Worm (Caenorhabditis elegans): ENCODE results near the gene ruvb-1.
A peak's percentile ranks its signal among the peaks of the same experiment; 100 is the strongest.
"Not testable (repeated sequence)": the region's sequence is repeated elsewhere in the genome, so short reads cannot be mapped to it uniquely, and the experiment has no call there.

Gene ruvb-1

DNA sequence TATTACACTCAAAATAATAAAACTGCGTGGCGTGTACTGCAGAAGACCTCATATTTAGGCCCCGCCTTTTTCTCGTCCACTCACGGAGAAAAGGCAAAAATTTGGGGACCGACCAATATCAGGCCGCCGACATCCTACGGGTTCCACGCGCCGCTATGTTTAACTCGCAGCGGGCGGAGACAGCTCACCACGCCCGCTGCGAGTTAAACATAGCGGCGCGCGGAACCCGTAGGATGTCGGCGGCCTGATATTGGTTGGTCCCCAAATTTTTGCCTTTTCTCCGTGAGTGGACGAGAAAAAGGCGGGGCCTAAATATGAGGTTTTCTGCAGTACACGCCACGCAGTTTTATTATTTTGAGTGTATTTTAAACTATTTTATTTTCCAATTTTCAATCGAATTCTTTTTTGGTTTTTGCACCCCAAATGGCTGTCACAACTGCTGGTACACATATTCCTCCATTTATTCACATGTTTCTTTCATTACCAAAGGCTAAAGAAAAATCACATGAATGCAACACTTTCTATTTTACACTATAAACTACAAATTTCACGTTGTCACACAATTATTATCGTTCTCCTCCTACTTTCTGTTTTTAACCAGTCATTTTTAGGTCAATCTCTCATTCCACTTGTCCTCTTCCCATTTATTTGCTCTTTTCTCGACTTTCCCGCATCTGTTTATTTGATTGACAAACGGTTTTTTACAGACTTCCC lies 23.6 kb upstream of the ruvb-1 start, which contains the start of gene uda-1:
TSS of gene uda-1 (plus strand) at position 708 of the 714 bp plus-strand sequence.
- not testable (repeated sequence) for TF ChIP-seq ref-1 (GFP tag; conservative IDR thresholded peaks at IDR 0.05); ztf-23 (GFP tag; IDR thresholded peaks at IDR 0.05); tab-1 (GFP tag; IDR thresholded peaks at IDR 0.05)

DNA sequence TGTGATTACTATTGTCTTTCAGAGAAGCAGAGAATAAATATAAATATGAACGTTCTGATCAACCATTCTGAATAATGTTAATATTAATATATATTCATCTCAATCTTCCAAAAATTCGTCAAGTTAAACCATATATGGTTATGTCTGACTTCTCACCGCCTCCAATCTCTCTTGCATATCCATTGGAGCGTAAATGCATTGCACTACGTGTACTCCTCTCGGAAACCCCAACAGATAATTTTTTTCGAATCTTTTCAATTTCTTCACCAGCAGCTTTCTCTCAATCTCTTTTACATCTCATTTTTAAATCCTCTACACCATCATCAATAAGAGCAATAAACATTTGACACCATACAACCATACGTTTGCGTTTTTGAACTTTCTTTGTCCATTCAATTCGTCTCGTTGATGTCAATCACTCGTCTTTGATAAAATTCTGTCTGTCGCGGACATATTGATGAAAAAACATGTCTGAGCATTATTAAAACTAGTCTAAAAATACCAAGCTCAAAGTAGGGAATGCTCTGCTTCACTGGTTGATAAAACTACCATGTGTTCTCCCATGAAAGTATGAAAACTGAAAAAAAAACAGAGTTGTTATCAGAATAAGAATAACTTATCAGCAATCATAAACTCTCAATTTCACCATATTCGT lies 22.8 kb upstream of the ruvb-1 start:
- TF ChIP-seq tab-1 (GFP tag; IDR thresholded peaks at IDR 0.05) (no peak), T22C8.4 (GFP tag; IDR thresholded peaks at IDR 0.05) (no peak), cog-1 (tag; optimal IDR thresholded peaks at IDR 0.05) (no peak), flt-1 (GFP tag; IDR thresholded peaks at IDR 0.05) (no peak), med-1 (GFP tag; optimal IDR thresholded peaks at IDR 0.05; ENCODE audit: insufficient read depth) (no peak), ztf-23 (GFP tag; IDR thresholded peaks at IDR 0.05) (0 out of 2 replicates have a peak, but pooled peaks have one; percentile 21), klf-2 (GFP tag; conservative IDR thresholded peaks at IDR 0.05) (no peak)

DNA sequence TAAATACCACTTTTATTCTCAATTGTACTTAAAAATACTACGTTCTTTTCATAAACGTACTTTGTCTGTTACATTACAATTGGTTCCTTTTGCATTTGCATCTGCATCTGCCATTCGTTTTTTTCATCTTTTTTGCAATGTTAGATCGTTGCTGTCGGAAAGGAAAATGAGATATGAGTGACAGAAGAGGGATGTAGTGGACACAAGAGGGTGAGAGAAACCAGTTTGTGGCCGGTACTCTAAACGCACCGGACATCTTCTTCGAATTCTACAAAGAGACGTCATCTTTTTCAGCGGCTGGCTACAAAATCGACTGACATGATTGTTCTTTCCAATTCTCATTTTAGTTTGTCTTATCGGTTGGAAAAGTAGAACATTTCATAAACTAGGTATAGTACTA lies 22.1 kb upstream of the ruvb-1 start:
- TF ChIP-seq tab-1 (GFP tag; IDR thresholded peaks at IDR 0.05): no peak
- no peak for TF ChIP-seq ztf-23 (GFP tag; IDR thresholded peaks at IDR 0.05)
- TF ChIP-seq flt-1 (GFP tag; IDR thresholded peaks at IDR 0.05): no peak
- no peak for TF ChIP-seq ztf-29 (GFP tag; IDR thresholded peaks at IDR 0.05)
- TF ChIP-seq med-1 (GFP tag; optimal IDR thresholded peaks at IDR 0.05; ENCODE audit: insufficient read depth): no peak
- no peak for TF ChIP-seq klf-2 (GFP tag; conservative IDR thresholded peaks at IDR 0.05)
- no peak for TF ChIP-seq cog-1 (tag; optimal IDR thresholded peaks at IDR 0.05)
- TF ChIP-seq ref-1 (GFP tag; conservative IDR thresholded peaks at IDR 0.05): no peak
- no peak for TF ChIP-seq T22C8.4 (GFP tag; IDR thresholded peaks at IDR 0.05)

DNA sequence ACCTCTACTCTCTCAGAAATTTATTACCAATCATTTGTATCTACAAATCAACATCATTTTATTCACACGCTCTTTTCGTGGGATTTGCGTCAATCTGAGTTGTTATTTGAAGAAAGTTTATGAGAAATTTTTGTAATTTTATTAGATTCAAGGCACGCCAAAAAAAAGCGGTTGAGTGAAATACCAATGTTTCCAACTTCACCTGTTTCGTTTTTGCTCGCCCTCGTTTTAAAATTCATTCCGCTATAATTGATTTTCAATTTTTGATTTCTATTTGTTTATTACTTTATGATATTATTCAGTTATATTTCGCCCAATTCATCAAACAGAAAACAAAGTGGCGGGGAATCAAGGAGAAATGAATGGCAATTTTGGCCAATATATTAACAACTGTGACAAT lies 20.2 kb upstream of the ruvb-1 start, which contains the start of gene K08H10.10:
TSS of gene K08H10.10 (plus strand) at position 301 of the 400 bp plus-strand sequence.
- no peak for TF ChIP-seq tab-1 (GFP tag; IDR thresholded peaks at IDR 0.05)
- TF ChIP-seq med-1 (GFP tag; optimal IDR thresholded peaks at IDR 0.05; ENCODE audit: insufficient read depth): no peak
- TF ChIP-seq ztf-29 (GFP tag; IDR thresholded peaks at IDR 0.05): no peak
- no peak for TF ChIP-seq flt-1 (GFP tag; IDR thresholded peaks at IDR 0.05)
- TF ChIP-seq ztf-23 (GFP tag; IDR thresholded peaks at IDR 0.05): no peak
- no peak for TF ChIP-seq klf-2 (GFP tag; conservative IDR thresholded peaks at IDR 0.05)
- no peak for TF ChIP-seq cog-1 (tag; optimal IDR thresholded peaks at IDR 0.05)
- TF ChIP-seq ref-1 (GFP tag; conservative IDR thresholded peaks at IDR 0.05): no peak

DNA sequence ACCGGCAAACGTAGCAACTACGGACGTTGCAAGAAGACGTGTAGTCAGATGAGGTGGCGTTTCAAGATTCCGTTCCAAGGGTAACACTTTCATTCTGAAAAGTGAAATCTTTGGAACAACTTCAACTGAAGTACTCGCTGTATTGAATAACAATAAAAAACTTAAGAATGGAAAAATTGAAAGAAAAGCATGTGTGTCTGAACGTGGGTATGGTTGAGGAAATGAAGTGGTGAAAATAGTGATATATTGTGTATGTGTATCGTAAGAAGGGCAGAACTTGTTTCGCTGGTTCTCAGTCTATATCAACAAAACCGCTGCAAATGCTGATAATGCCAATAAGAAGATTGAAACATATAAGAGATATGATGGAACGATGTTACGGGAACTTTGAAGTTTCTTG lies 15.2 kb upstream of the ruvb-1 start, which contains the start of gene K08H10.6:
TSS of gene K08H10.6 (minus strand) at position 101 of the 400 bp plus-strand sequence.
- TF ChIP-seq ref-1 (GFP tag; conservative IDR thresholded peaks at IDR 0.05) (no peak), klf-2 (GFP tag; conservative IDR thresholded peaks at IDR 0.05) (no peak), ztf-29 (GFP tag; IDR thresholded peaks at IDR 0.05) (no peak), T22C8.4 (GFP tag; IDR thresholded peaks at IDR 0.05) (no peak), med-1 (GFP tag; optimal IDR thresholded peaks at IDR 0.05; ENCODE audit: insufficient read depth) (no peak), ztf-23 (GFP tag; IDR thresholded peaks at IDR 0.05) (no peak), cog-1 (tag; optimal IDR thresholded peaks at IDR 0.05) (no peak)

DNA sequence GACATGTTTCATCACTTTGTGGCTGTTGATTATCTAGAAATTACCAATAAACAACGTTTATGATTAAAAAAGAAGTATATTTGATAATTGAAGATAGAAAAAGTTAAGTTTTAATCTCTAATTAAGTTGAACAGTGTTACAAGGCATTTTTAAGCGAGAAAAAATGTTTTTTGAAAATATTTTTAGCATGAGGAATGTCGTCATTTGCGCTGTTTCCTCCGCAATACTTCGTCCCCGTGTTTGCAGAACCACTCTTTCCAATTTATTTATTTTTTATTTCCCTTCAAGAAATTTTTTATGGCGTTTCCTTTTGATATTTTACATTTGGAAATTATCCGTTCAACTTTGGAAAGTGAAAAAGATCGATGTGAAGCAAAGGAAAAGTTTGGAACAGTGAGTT lies 11.0 kb upstream of the ruvb-1 start, which contains the start of the genes rde-1 and trpp-6:
TSS of gene rde-1 (minus strand) at position 33 of the 400 bp plus-strand sequence.
TSS of gene trpp-6 (plus strand) at position 286 of the 400 bp plus-strand sequence.
- no peak for TF ChIP-seq med-1 (GFP tag; optimal IDR thresholded peaks at IDR 0.05; ENCODE audit: insufficient read depth)

DNA sequence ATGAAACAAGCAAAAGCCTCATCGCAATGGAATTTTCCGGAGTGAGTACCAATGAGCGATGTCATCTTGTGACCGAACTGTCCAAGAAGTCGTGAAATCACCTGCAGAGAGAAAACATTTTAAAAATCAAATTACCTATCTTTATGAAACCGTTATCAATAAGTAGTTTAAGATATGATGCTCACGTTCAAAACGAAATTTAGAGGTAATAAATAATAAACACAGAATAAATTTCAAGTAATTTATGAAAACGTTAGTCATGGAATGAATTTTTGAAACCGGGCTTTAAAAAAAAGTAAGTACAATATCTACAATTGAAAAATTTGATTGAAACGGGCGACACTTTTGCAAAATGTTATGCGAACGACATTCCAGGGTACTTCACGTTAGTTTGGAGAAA lies 7.1 kb upstream of the ruvb-1 start, which contains the start of gene C27H6.8:
TSS of gene C27H6.8 (minus strand) at position 101 of the 400 bp plus-strand sequence.
- no peak for TF ChIP-seq cog-1 (tag; optimal IDR thresholded peaks at IDR 0.05)
- no peak for TF ChIP-seq tab-1 (GFP tag; IDR thresholded peaks at IDR 0.05)
- TF ChIP-seq T22C8.4 (GFP tag; IDR thresholded peaks at IDR 0.05): no peak
- no peak for TF ChIP-seq ztf-29 (GFP tag; IDR thresholded peaks at IDR 0.05)
- no peak for TF ChIP-seq med-1 (GFP tag; optimal IDR thresholded peaks at IDR 0.05; ENCODE audit: insufficient read depth)
- no peak for TF ChIP-seq klf-2 (GFP tag; conservative IDR thresholded peaks at IDR 0.05)
- no peak for TF ChIP-seq ztf-23 (GFP tag; IDR thresholded peaks at IDR 0.05)
- no peak for TF ChIP-seq ref-1 (GFP tag; conservative IDR thresholded peaks at IDR 0.05)
- no peak for TF ChIP-seq flt-1 (GFP tag; IDR thresholded peaks at IDR 0.05)

DNA sequence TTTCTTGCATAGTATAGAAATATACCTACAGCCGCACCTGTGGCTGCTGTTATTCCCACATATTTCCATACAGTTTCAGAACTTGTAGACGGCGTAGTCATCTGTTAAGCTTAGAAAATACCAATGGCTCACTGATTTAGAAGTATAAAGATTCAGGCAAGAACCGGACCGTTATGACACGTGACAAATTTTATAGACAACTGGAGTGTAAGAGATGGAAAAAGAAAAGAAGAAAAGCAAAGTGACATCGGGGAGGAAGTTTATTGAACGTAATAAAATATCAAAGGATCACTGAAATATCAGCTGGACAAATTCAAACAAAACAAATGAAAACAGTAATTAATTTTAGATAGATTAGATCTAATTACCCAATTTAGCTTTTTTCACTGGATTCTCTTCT lies 5.6 kb upstream of the ruvb-1 start, which contains the start of gene rmd-2:
TSS of gene rmd-2 (minus strand) at position 101 of the 400 bp plus-strand sequence.
- TF ChIP-seq T22C8.4 (GFP tag; IDR thresholded peaks at IDR 0.05) (no peak), tab-1 (GFP tag; IDR thresholded peaks at IDR 0.05) (no peak), klf-2 (GFP tag; conservative IDR thresholded peaks at IDR 0.05) (no peak), ref-1 (GFP tag; conservative IDR thresholded peaks at IDR 0.05) (no peak), flt-1 (GFP tag; IDR thresholded peaks at IDR 0.05) (no peak), ztf-29 (GFP tag; IDR thresholded peaks at IDR 0.05) (no peak), ztf-23 (GFP tag; IDR thresholded peaks at IDR 0.05) (no peak), cog-1 (tag; optimal IDR thresholded peaks at IDR 0.05) (no peak), med-1 (GFP tag; optimal IDR thresholded peaks at IDR 0.05; ENCODE audit: insufficient read depth) (no peak)

DNA sequence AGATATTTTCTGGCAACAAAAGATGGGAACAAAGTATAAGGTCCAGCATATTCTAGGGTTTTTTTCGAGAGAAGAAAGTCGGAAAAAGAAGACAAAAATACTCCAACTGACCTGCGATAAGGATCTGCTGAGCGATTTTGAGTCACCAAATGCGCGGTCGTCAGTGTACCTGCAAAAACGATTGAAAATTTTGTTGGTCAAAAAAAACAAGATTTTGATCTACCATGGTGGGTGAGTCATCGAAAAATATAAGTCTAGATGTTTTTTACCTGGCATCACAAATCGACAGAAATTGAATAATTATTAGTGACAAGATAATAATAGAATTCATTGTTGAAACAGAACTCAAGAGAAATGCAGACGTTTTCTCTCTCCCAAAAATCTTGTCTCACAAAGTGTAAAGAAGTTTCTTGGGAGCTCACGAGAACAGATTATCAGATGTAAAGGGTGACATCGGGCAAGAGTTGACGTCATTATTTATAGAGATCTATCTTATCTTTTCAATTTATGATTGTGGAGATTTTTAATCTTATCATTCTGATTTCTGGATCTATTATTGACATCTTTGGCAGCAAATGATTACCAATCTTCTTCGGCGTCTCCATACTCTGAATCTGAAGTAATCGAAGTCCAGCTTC lies 4.7 kb upstream of the ruvb-1 start:
- no peak for TF ChIP-seq ztf-23 (GFP tag; IDR thresholded peaks at IDR 0.05)
- TF ChIP-seq cog-1 (tag; optimal IDR thresholded peaks at IDR 0.05): no peak
- TF ChIP-seq tab-1 (GFP tag; IDR thresholded peaks at IDR 0.05): no peak
- TF ChIP-seq T22C8.4 (GFP tag; IDR thresholded peaks at IDR 0.05): no peak
- no peak for TF ChIP-seq ref-1 (GFP tag; conservative IDR thresholded peaks at IDR 0.05)
- no peak for TF ChIP-seq klf-2 (GFP tag; conservative IDR thresholded peaks at IDR 0.05)
- no peak for TF ChIP-seq flt-1 (GFP tag; IDR thresholded peaks at IDR 0.05)
- no peak for TF ChIP-seq ztf-29 (GFP tag; IDR thresholded peaks at IDR 0.05)
- no peak for TF ChIP-seq med-1 (GFP tag; optimal IDR thresholded peaks at IDR 0.05; ENCODE audit: insufficient read depth)

All from whole organism, midembryonic.